Worm (Caenorhabditis elegans): ENCODE data around the gene K03H9.3.

ce11 chrII:6413788-6414187 lies 9.1 kb upstream of the K03H9.3 start:
- no peak for TF ChIP-seq unc-62 (GFP tag; optimal IDR thresholded peaks at IDR 0.05)
- TF ChIP-seq eor-1 (tag; optimal IDR thresholded peaks at IDR 0.05): no peak
- no peak for TF ChIP-seq fkh-10 (GFP tag; optimal IDR thresholded peaks at IDR 0.05)
- TF ChIP-seq mdl-1 (tag; optimal IDR thresholded peaks at IDR 0.05): no peak
- no peak for TF ChIP-seq zag-1 (tag; optimal IDR thresholded peaks at IDR 0.05)
- no peak for TF ChIP-seq lin-39 (tag; optimal IDR thresholded peaks at IDR 0.05)
- no peak for TF ChIP-seq skn-1 (tag; optimal IDR thresholded peaks at IDR 0.05)
- peak; percentile 70 for TF ChIP-seq pqm-1 (tag; optimal IDR thresholded peaks at IDR 0.05)
- no peak for TF ChIP-seq nhr-43 (tag; optimal IDR thresholded peaks at IDR 0.05; ENCODE audit: poor library complexity, severe bottlenecking)
- TF ChIP-seq aly-2 (tag; optimal IDR thresholded peaks at IDR 0.05): no peak
- no peak for TF ChIP-seq nhr-76 (tag; optimal IDR thresholded peaks at IDR 0.05)
- TF ChIP-seq nhr-25 (tag; optimal IDR thresholded peaks at IDR 0.05): no peak
- no peak for TF ChIP-seq nhr-237 (tag; optimal IDR thresholded peaks at IDR 0.05)
- no peak for TF ChIP-seq mml-1 (tag; optimal IDR thresholded peaks at IDR 0.05)
